Fruit fly (Drosophila melanogaster): ENCODE data around the gene cmpy.

The cmpy gene

DNA sequence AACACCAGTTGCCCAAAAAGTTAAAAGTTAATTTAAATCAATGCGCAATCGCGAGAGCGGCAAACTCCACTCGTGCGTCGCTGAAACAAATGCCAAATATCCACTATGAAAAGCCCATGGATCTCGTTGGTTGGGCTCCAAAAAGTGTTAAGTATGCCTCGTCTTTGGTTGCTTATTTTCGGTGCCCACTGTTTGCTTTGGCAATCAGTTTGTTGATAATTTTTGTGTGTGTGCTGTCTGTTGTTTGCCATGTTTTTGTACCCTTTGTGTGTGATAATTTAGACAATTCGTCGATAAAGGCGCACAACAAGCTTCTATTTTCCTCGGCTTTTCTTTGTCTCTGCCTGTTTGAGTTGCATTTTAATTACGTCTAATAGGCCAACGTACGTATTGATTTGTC, 55.0 kb downstream of the cmpy start (continued):
- TF ChIP-seq pzg (GFP tag; optimal IDR thresholded peaks at IDR 0.05) (no peak), Bteb2 (GFP tag; optimal IDR thresholded peaks at IDR 0.05) (no peak), YL-1 (GFP tag; optimal IDR thresholded peaks at IDR 0.05) (no peak), Lpt (GFP tag; optimal IDR thresholded peaks at IDR 0.05) (no peak), Nf-YA (GFP tag; IDR thresholded peaks at IDR 0.05) (no peak), ham (GFP tag; IDR thresholded peaks at IDR 0.05) (no peak), Elba2 (GFP tag; optimal IDR thresholded peaks at IDR 0.05) (no peak), hth (optimal IDR thresholded peaks at IDR 0.05) (no peak), pum (GFP tag; optimal IDR thresholded peaks at IDR 0.05) (no peak), Mes4 (GFP tag; optimal IDR thresholded peaks at IDR 0.05) (peak; percentile 23), CG10209 (GFP tag; optimal IDR thresholded peaks at IDR 0.05) (peak; percentile 18), peb (GFP tag; IDR thresholded peaks at IDR 0.05) (no peak), NfI (GFP tag; optimal IDR thresholded peaks at IDR 0.05) (no peak), sens (GFP tag) (no peak), CG3163 (GFP tag; optimal IDR thresholded peaks at IDR 0.05) (no peak), CG1602 (GFP tag; optimal IDR thresholded peaks at IDR 0.05) (no peak), zfh1 (GFP tag; IDR thresholded peaks at IDR 0.05) (no peak), CG42726 (GFP tag; IDR thresholded peaks at IDR 0.05; ENCODE audit: partially characterized antibody) (no peak), CG15011 (GFP tag; optimal IDR thresholded peaks at IDR 0.05) (no peak), Xrp1 (GFP tag; IDR thresholded peaks at IDR 0.05) (peak; percentile 41), Jarid2 (GFP tag; optimal IDR thresholded peaks at IDR 0.05) (peak; percentile 30), Ets65A (GFP tag) (no peak), sna (GFP tag; IDR thresholded peaks at IDR 0.05; ENCODE audit: partially characterized antibody) (no peak), chm (GFP tag; IDR thresholded peaks at IDR 0.05) (peak; percentile 52; the same call in 1 of the 2 replicates), CG2712 (tag; optimal IDR thresholded peaks at IDR 0.05) (no peak), Dek (tag; optimal IDR thresholded peaks at IDR 0.05) (no peak), gcm2 (GFP tag; optimal IDR thresholded peaks at IDR 0.05) (no peak), CG33557 (GFP tag; optimal IDR thresholded peaks at IDR 0.05) (peak; percentile 35), CG2678 (tag; optimal IDR thresholded peaks at IDR 0.05) (no peak), CG9215 (GFP tag; IDR thresholded peaks at IDR 0.05) (no peak), unc-4 (GFP tag; IDR thresholded peaks at IDR 0.05; ENCODE audit: partially characterized antibody) (no peak), Drgx (GFP tag; IDR thresholded peaks at IDR 0.05) (no peak), CG18476 (GFP tag; optimal IDR thresholded peaks at IDR 0.05) (no peak), CG17385 (GFP tag; optimal IDR thresholded peaks at IDR 0.05) (peak; percentile 10), CG11695 (GFP tag; IDR thresholded peaks at IDR 0.05) (no peak), kah (GFP tag; optimal IDR thresholded peaks at IDR 0.05) (no peak), E2f2 (GFP tag; IDR thresholded peaks at IDR 0.05) (no peak; the same call in 1 of the 2 replicates), jing (GFP tag; optimal IDR thresholded peaks at IDR 0.05) (no peak), CG13287 (GFP tag; IDR thresholded peaks at IDR 0.05; ENCODE audit: partially characterized antibody) (no peak), slbo (GFP tag; IDR thresholded peaks at IDR 0.05) (no peak), CG12744 (GFP tag; optimal IDR thresholded peaks at IDR 0.05) (no peak), hb (GFP tag; IDR thresholded peaks at IDR 0.05; ENCODE audit: partially characterized antibody) (no peak), sisA (GFP tag; IDR thresholded peaks at IDR 0.05) (no peak), CG4404 (GFP tag; IDR thresholded peaks at IDR 0.05) (no peak), so (GFP tag; IDR thresholded peaks at IDR 0.05) (no peak), CG10321 (GFP tag; IDR thresholded peaks at IDR 0.05) (no peak), CG32767 (GFP tag; IDR thresholded peaks at IDR 0.05) (no peak), gsb (GFP tag; IDR thresholded peaks at IDR 0.05) (no peak), Optix (GFP tag; IDR thresholded peaks at IDR 0.05) (no peak), Aef1 (GFP tag; IDR thresholded peaks at IDR 0.05) (no peak), D (optimal IDR thresholded peaks at IDR 0.05) (no peak), D (GFP tag; optimal IDR thresholded peaks at IDR 0.05) (no peak), pan (optimal IDR thresholded peaks at IDR 0.05) (no peak), pan (GFP tag; optimal IDR thresholded peaks at IDR 0.05 in 1 of 2, IDR thresholded peaks at IDR 0.05 in 1 of 2) (peak in 1 of 2 experiments; percentile 42)

Measured in whole organism, embryonic.